Fruit fly (Drosophila melanogaster): Measurements from ENCODE around the gene CG46462.

CG46462 gene

DNA sequence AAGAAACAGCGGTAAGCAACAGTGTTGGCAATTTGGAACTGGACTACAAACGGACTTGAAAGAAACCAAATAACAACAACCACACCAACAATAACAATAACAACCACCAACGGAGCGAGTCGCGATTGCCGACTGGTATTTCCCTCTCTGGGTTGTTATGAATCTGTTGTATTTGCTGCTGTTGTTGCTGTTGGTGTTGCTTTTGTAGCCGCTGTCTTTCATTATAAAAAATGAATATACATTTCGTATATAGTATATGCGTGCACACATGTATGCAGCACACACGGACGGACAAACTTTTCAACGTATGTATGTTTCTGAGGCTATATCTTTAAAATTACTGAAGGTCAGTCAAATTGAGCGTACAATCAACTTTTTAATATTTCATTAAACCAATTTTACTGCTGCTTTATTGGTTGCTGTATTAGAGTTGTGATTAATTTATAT, 28.1 kb upstream of the CG46462 start:
- TF ChIP-seq Sin3A (optimal IDR thresholded peaks at IDR 0.05) = no peak
- no peak for TF ChIP-seq psq (optimal IDR thresholded peaks at IDR 0.05)

- no peak for TF ChIP-seq ttk (optimal IDR thresholded peaks at IDR 0.05)
- TF ChIP-seq psq (optimal IDR thresholded peaks at IDR 0.05) = no peak
- no peak for TF ChIP-seq Sin3A (optimal IDR thresholded peaks at IDR 0.05)
- no peak for TF ChIP-seq Myc (optimal IDR thresholded peaks at IDR 0.05)
- no peak for TF ChIP-seq insv (optimal IDR thresholded peaks at IDR 0.05)
- no peak for TF ChIP-seq h (optimal IDR thresholded peaks at IDR 0.05)
These were observed 26.9 kb upstream of the CG46462 start for dm6 chr3L:19904411-19905135.

- TF ChIP-seq ttk (optimal IDR thresholded peaks at IDR 0.05) = no peak
- no peak for TF ChIP-seq h (optimal IDR thresholded peaks at IDR 0.05)
- TF ChIP-seq Sin3A (optimal IDR thresholded peaks at IDR 0.05) = no peak
- TF ChIP-seq insv (optimal IDR thresholded peaks at IDR 0.05) = no peak
- no peak for TF ChIP-seq Myc (optimal IDR thresholded peaks at IDR 0.05)
- TF ChIP-seq psq (optimal IDR thresholded peaks at IDR 0.05) = no peak
These were observed 26.1 kb upstream of the CG46462 start for dm6 chr3L:19905427-19905826.

DNA sequence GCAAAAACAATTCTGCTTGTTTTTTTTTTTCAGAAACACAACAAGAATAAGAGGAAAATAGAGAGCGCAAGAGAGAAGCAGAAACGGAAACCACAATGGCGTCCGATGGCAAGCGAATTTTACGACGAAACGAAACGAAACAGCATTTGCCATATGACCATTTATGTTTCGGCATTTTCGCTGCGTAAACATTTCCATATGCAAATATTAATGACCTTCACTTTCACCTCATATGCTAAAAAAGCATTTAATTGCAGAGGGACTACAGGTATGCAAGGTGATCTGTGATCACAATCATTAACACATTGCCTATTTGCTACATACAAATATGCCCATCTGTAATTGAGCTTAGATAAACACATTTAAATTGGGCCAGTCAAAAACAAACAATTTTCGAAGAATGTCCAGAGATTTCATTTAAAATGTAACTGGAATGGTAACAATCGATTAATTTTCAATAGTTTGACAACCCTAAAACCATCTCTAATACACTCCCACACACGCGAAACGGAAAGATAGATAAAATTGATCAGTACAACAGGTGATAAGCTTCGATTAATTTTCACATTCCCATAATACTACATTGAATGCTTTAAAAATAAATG, 25.2 kb upstream of the CG46462 start:
- TF ChIP-seq Sin3A (optimal IDR thresholded peaks at IDR 0.05) (no peak), ttk (optimal IDR thresholded peaks at IDR 0.05) (no peak), h (optimal IDR thresholded peaks at IDR 0.05) (no peak), Myc (optimal IDR thresholded peaks at IDR 0.05) (no peak), psq (optimal IDR thresholded peaks at IDR 0.05) (no peak), insv (optimal IDR thresholded peaks at IDR 0.05) (no peak)

DNA sequence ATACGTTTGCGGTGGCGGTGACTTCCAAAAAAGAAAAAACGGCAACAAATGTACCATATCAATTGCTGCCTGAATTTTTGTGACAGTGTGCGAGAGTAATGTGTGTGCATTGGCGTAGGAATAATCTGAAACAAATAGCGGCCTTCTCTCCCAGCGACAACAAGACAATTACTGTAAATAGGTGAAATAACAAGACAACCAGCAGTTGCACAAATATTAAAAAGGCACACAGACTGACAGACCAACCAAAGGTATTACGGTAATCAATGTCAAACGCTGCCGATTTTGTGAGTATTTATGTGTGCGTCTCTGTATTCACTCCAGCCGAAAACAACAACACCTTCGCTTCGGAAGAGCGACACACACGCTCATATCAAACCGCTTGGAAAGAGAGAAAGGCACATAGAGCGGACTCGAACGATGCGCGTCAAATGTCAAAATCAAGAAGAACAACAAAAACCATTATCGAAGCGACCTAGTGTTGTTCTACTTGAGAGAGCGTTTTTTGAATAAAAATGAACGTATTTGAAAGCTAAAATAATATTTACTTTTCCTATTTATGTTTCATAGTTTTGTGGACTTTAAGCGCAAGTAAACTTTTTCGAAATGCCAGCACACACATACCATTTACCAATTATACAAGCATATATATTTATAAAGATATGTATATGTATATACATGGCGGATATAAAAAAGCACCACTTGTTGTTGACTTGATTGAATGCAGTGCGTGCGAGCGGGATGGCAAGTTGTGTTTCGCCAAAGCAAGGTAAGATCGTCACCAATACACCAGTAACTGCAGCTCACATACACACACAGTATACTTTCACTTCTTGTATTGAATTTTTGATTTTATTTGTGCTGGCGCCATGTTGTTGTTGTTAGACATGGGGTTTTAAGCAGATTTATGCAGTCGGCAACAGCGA, 24.4 kb upstream of the CG46462 start:
- TF ChIP-seq insv (optimal IDR thresholded peaks at IDR 0.05) (no peak), h (optimal IDR thresholded peaks at IDR 0.05) (no peak), Myc (optimal IDR thresholded peaks at IDR 0.05) (no peak), ttk (optimal IDR thresholded peaks at IDR 0.05) (no peak), Sin3A (optimal IDR thresholded peaks at IDR 0.05) (no peak), psq (optimal IDR thresholded peaks at IDR 0.05) (no peak)

DNA sequence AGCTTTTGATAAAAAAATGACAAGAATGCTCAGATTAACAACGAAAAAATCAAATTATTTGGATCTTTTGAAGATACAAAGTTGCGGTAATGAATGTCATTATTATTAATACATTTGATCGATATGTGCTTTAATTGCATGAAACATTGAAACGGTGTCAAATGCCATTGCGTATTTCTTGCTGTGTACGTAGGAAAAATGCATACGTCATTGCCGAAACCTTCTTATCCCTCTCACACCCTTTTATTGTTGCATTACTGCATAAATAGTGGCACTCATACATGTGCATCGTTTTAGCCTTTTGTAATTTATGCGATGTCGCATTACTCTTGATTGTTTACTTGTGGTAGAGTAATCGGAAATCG, 23.8 kb upstream of the CG46462 start:
- TF ChIP-seq psq (optimal IDR thresholded peaks at IDR 0.05) (no peak), insv (optimal IDR thresholded peaks at IDR 0.05) (no peak), Myc (optimal IDR thresholded peaks at IDR 0.05) (no peak), h (optimal IDR thresholded peaks at IDR 0.05) (no peak), ttk (optimal IDR thresholded peaks at IDR 0.05) (no peak), Sin3A (optimal IDR thresholded peaks at IDR 0.05) (no peak)

DNA sequence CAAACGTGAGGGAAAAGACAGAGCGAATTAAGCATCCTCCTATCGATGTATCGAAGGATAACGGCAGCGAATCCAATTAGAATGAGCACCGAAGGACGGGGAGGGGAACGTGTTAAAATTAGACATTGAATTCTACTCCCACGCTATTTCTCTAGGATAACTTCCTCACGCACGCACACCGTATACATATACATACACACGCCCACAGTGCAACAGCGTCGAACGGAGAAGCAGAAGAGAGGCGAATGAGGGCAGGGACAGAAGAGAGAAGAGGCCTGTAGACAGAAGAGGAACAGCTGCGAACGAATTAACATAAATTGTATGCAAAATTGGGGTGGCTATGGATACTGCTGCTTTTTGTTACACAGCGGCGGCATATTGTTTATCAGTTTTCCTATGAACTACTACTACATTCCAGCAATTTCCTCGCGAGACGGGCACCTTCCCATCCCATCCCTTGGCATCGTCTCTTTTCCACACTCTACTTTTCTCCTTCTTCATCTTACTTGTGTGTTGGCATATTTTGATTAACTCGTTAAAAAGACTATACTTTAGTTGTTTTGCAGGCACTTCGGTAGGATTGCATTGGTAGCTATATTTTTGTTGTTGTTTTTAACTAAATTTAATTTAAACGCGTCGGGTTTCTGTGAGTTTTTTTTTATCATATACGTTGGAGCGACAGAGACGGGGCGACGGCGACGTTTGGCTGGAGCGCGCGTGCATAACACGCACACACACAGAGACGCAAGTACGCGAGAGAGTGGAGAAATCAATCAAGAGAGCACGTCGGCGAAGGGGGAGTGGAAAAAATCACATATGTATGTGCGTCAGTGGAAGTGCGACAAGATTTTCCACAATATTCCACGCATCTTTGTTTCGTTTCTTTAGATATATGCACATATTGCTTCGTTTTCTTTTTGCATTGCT, 23.0 kb upstream of the CG46462 start:
- TF ChIP-seq psq (optimal IDR thresholded peaks at IDR 0.05) (no peak), insv (optimal IDR thresholded peaks at IDR 0.05) (no peak), h (optimal IDR thresholded peaks at IDR 0.05) (no peak), Sin3A (optimal IDR thresholded peaks at IDR 0.05) (no peak), ttk (optimal IDR thresholded peaks at IDR 0.05) (no peak), Myc (optimal IDR thresholded peaks at IDR 0.05) (no peak)

- TF ChIP-seq h (optimal IDR thresholded peaks at IDR 0.05) (no peak), ttk (optimal IDR thresholded peaks at IDR 0.05) (no peak), Sin3A (optimal IDR thresholded peaks at IDR 0.05) (no peak), insv (optimal IDR thresholded peaks at IDR 0.05) (no peak), psq (optimal IDR thresholded peaks at IDR 0.05) (peak; percentile 10), Myc (optimal IDR thresholded peaks at IDR 0.05) (no peak)
These were observed 22.0 kb upstream of the CG46462 start for dm6 chr3L:19909234-19910053.

DNA sequence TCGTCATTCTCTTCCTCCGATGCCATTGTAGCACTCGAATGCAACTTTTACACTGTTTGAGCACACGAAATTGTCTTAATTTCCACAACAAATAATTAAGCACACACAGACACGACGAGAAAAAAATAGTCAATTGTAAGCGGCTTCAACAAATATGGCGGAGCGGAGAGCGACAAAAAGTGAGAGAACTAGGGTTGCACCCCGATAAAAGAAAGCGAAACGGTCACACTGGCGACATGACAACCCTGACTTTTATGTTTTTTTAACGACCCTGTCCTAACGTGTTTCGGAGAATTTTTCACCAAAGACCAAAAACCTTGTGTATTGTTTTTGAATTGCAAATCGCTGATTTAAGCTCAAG, 21.5 kb upstream of the CG46462 start, which contains the start of the genes Mi-2 and Prp3:
Gene Mi-2 (minus strand): TSS at position 162 of the 361 bp plus-strand sequence.
Gene Prp3 (plus strand): TSS at position 247 of the 361 bp plus-strand sequence.
- no peak for TF ChIP-seq Myc (optimal IDR thresholded peaks at IDR 0.05)
- no peak for TF ChIP-seq insv (optimal IDR thresholded peaks at IDR 0.05)
- TF ChIP-seq h (optimal IDR thresholded peaks at IDR 0.05) = no peak
- no peak for TF ChIP-seq Sin3A (optimal IDR thresholded peaks at IDR 0.05)

dm6 chr3L:19913328-19913936, 18.1 kb upstream of the CG46462 start, which contains the start of gene Mtr3:
TSS of gene Mtr3 (minus strand) at chr3L:19913715.
- no peak for TF ChIP-seq Myc (optimal IDR thresholded peaks at IDR 0.05)
- no peak for TF ChIP-seq h (optimal IDR thresholded peaks at IDR 0.05)
- TF ChIP-seq ttk (optimal IDR thresholded peaks at IDR 0.05) = no peak
- no peak for TF ChIP-seq insv (optimal IDR thresholded peaks at IDR 0.05)
- TF ChIP-seq psq (optimal IDR thresholded peaks at IDR 0.05) = no peak
- no peak for TF ChIP-seq Sin3A (optimal IDR thresholded peaks at IDR 0.05)

All from Kc167 (cell line).